ENCODE assay signal across 1 fruit fly cellular context in genomic region chr3R:29215652-29216483, dm6.
TF ChIP-seq lines count a peak whose summit lies in the region.

No protein-coding gene starts in this region.

TF ChIP-seq in whole organism, embryonic, 481 proteins besides CTCF, POLR2A, EP300 and RAD21 (continued from another document and continues in another):
- TF ChIP-seq mirr (GFP tag; optimal IDR thresholded peaks at IDR 0.05; lab: Kevin White, UChicago) (no peak), knrl (GFP tag; IDR thresholded peaks at IDR 0.05; lab: Robert Waterston, UW; ENCODE audit: partially characterized antibody) (no peak), CG18764 (GFP tag; optimal IDR thresholded peaks at IDR 0.05; lab: Kevin White, UChicago) (no peak), kah (GFP tag; optimal IDR thresholded peaks at IDR 0.05; lab: Kevin White, UChicago) (peak; percentile 84), CG3995 (GFP tag; optimal IDR thresholded peaks at IDR 0.05; lab: Kevin White, UChicago) (no peak), CG3163 (GFP tag; optimal IDR thresholded peaks at IDR 0.05; lab: Kevin White, UChicago) (peak; percentile 91), CG6654 (GFP tag; optimal IDR thresholded peaks at IDR 0.05; lab: Kevin White, UChicago) (no peak), ap (GFP tag; IDR thresholded peaks at IDR 0.05; lab: Robert Waterston, UW) (no peak), bsh (GFP tag; optimal IDR thresholded peaks at IDR 0.05; lab: Kevin White, UChicago) (peak in 1 of 2 experiments; percentile 27), CG5180 (GFP tag; optimal IDR thresholded peaks at IDR 0.05; lab: Kevin White, UChicago) (no peak), yki (optimal IDR thresholded peaks at IDR 0.05; lab: Kevin White, UChicago) (no peak), Sox102F (GFP tag; optimal IDR thresholded peaks at IDR 0.05; lab: Kevin White, UChicago) (peak; percentile 32), BtbVII (GFP tag; optimal IDR thresholded peaks at IDR 0.05; lab: Kevin White, UChicago) (no peak), Hr51 (GFP tag; optimal IDR thresholded peaks at IDR 0.05; lab: Kevin White, UChicago) (peak in 1 of 2 experiments; percentile 10), run (tag; optimal IDR thresholded peaks at IDR 0.05; lab: Kevin White, UChicago) (no peak), gcm (GFP tag; optimal IDR thresholded peaks at IDR 0.05; lab: Kevin White, UChicago) (no peak), D19B (GFP tag; optimal IDR thresholded peaks at IDR 0.05; lab: Kevin White, UChicago) (no peak), CG15479 (GFP tag; optimal IDR thresholded peaks at IDR 0.05; lab: Kevin White, UChicago) (no peak), CG17361 (GFP tag; IDR thresholded peaks at IDR 0.05; lab: Robert Waterston, UW) (0 out of 3 replicates have a peak, but pooled peaks have one; percentile 20), sc (optimal IDR thresholded peaks at IDR 0.05; lab: Kevin White, UChicago) (no peak), sc (GFP tag; optimal IDR thresholded peaks at IDR 0.05; lab: Kevin White, UChicago) (no peak), lab (GFP tag; optimal IDR thresholded peaks at IDR 0.05; lab: Kevin White, UChicago) (no peak), gsb-n (tag; optimal IDR thresholded peaks at IDR 0.05; lab: Kevin White, UChicago) (peak; percentile 14), ERR (GFP tag; optimal IDR thresholded peaks at IDR 0.05; lab: Kevin White, UChicago) (no peak), CG3847 (GFP tag; IDR thresholded peaks at IDR 0.05; lab: Robert Waterston, UW) (no peak), corto (GFP tag; optimal IDR thresholded peaks at IDR 0.05; lab: Kevin White, UChicago) (no peak), HLH4C (GFP tag; IDR thresholded peaks at IDR 0.05; lab: Robert Waterston, UW; ENCODE audit: partially characterized antibody) (no peak), scrt (GFP tag; optimal IDR thresholded peaks at IDR 0.05; lab: Kevin White, UChicago) (no peak), CG42726 (GFP tag; IDR thresholded peaks at IDR 0.05; lab: Robert Waterston, UW; ENCODE audit: partially characterized antibody) (no peak), CG3726 (GFP tag; IDR thresholded peaks at IDR 0.05; lab: Robert Waterston, UW) (no peak), CG13775 (GFP tag; optimal IDR thresholded peaks at IDR 0.05; lab: Kevin White, UChicago) (no peak), Sox100B (GFP tag; optimal IDR thresholded peaks at IDR 0.05; lab: Kevin White, UChicago) (no peak), CG2678 (tag; optimal IDR thresholded peaks at IDR 0.05; lab: Kevin White, UChicago) (peak; percentile 27), fd3F (GFP tag; optimal IDR thresholded peaks at IDR 0.05; lab: Kevin White, UChicago) (no peak), Nf-YC (tag; optimal IDR thresholded peaks at IDR 0.05; lab: Kevin White, UChicago) (no peak), CG11093 (GFP tag; IDR thresholded peaks at IDR 0.05; lab: Robert Waterston, UW) (no peak), fu2 (GFP tag; optimal IDR thresholded peaks at IDR 0.05; lab: Kevin White, UChicago) (no peak), Mrtf (GFP tag; IDR thresholded peaks at IDR 0.05; lab: Robert Waterston, UW) (no peak), CG11695 (GFP tag; IDR thresholded peaks at IDR 0.05; lab: Robert Waterston, UW) (peak; percentile 15; the same call in 1 of the 3 replicates), pan (optimal IDR thresholded peaks at IDR 0.05; lab: Kevin White, UChicago) (no peak), pan (GFP tag; optimal IDR thresholded peaks at IDR 0.05 in 1 of 2, IDR thresholded peaks at IDR 0.05 in 1 of 2) (no peak), Six4 (GFP tag; optimal IDR thresholded peaks at IDR 0.05; lab: Kevin White, UChicago) (peak; percentile 4), CG14965 (GFP tag; optimal IDR thresholded peaks at IDR 0.05; lab: Kevin White, UChicago; ENCODE audit: borderline replicate concordance) (no peak), gt (GFP tag; IDR thresholded peaks at IDR 0.05; lab: Robert Waterston, UW) (no peak), CG7839 (tag; optimal IDR thresholded peaks at IDR 0.05; lab: Kevin White, UChicago) (peak; percentile 11), Atf6 (GFP tag; IDR thresholded peaks at IDR 0.05; lab: Robert Waterston, UW) (no peak), dmrt11E (tag; optimal IDR thresholded peaks at IDR 0.05; lab: Kevin White, UChicago) (peak; percentile 13), prd (optimal IDR thresholded peaks at IDR 0.05; lab: Kevin White, UChicago) (no peak), prd (GFP tag; IDR thresholded peaks at IDR 0.05; lab: Robert Waterston, UW) (peak; percentile 38; the same call in 1 of the 3 replicates), CG7556 (GFP tag; optimal IDR thresholded peaks at IDR 0.05; lab: Kevin White, UChicago) (peak; percentile 3), CG30403 (GFP tag; optimal IDR thresholded peaks at IDR 0.05; lab: Kevin White, UChicago) (no peak), rib (GFP tag; IDR thresholded peaks at IDR 0.05; lab: Robert Waterston, UW) (no peak), jumu (GFP tag; optimal IDR thresholded peaks at IDR 0.05; lab: Kevin White, UChicago) (no peak), z (GFP tag; IDR thresholded peaks at IDR 0.05; lab: Robert Waterston, UW) (no peak), Atf-2 (GFP tag; optimal IDR thresholded peaks at IDR 0.05; lab: Kevin White, UChicago) (no peak), CG12155 (GFP tag; optimal IDR thresholded peaks at IDR 0.05; lab: Kevin White, UChicago) (no peak), CG12236 (GFP tag; optimal IDR thresholded peaks at IDR 0.05; lab: Kevin White, UChicago) (no peak), D (optimal IDR thresholded peaks at IDR 0.05; lab: Kevin White, UChicago) (no peak), D (GFP tag; optimal IDR thresholded peaks at IDR 0.05; lab: Kevin White, UChicago) (no peak), CG10267 (tag; optimal IDR thresholded peaks at IDR 0.05; lab: Kevin White, UChicago) (no peak), ATbp (GFP tag; optimal IDR thresholded peaks at IDR 0.05; lab: Kevin White, UChicago) (no peak), CG33213 (GFP tag; optimal IDR thresholded peaks at IDR 0.05; lab: Kevin White, UChicago) (no peak), CG8290 (GFP tag; optimal IDR thresholded peaks at IDR 0.05; lab: Kevin White, UChicago) (no peak), CG8290 (tag; optimal IDR thresholded peaks at IDR 0.05; lab: Kevin White, UChicago) (no peak), CG11560 (tag; IDR thresholded peaks at IDR 0.05; lab: Robert Waterston, UW) (no peak), dan (GFP tag; IDR thresholded peaks at IDR 0.05; lab: Robert Waterston, UW) (no peak), CG1647 (GFP tag; optimal IDR thresholded peaks at IDR 0.05; lab: Kevin White, UChicago) (no peak), CG10543 (GFP tag; optimal IDR thresholded peaks at IDR 0.05; lab: Kevin White, UChicago) (no peak), dm (GFP tag; optimal IDR thresholded peaks at IDR 0.05; lab: Kevin White, UChicago) (no peak), CG1233 (GFP tag; optimal IDR thresholded peaks at IDR 0.05; lab: Kevin White, UChicago) (no peak), NfI (GFP tag; optimal IDR thresholded peaks at IDR 0.05; lab: Kevin White, UChicago) (no peak), croc (GFP tag; conservative IDR thresholded peaks at IDR 0.05; lab: Robert Waterston, UW) (no peak), Meics (GFP tag; optimal IDR thresholded peaks at IDR 0.05; lab: Kevin White, UChicago) (peak; percentile 12), inv (GFP tag; IDR thresholded peaks at IDR 0.05; lab: Robert Waterston, UW; ENCODE audit: partially characterized antibody) (no peak), cwo (GFP tag; optimal IDR thresholded peaks at IDR 0.05; lab: Kevin White, UChicago) (no peak), dysf (GFP tag; IDR thresholded peaks at IDR 0.05; lab: Robert Waterston, UW) (no peak), pzg (GFP tag; optimal IDR thresholded peaks at IDR 0.05; lab: Kevin White, UChicago) (no peak), ac (GFP tag; optimal IDR thresholded peaks at IDR 0.05; lab: Kevin White, UChicago) (peak; percentile 24), usp (GFP tag; optimal IDR thresholded peaks at IDR 0.05; lab: Kevin White, UChicago) (no peak), slou (GFP tag; optimal IDR thresholded peaks at IDR 0.05; lab: Kevin White, UChicago) (no peak), CG7786 (GFP tag; optimal IDR thresholded peaks at IDR 0.05; lab: Kevin White, UChicago) (no peak), sqz (GFP tag; optimal IDR thresholded peaks at IDR 0.05; lab: Kevin White, UChicago) (peak; percentile 40), Poxn (GFP tag; IDR thresholded peaks at IDR 0.05; lab: Robert Waterston, UW) (no peak), stc (GFP tag; IDR thresholded peaks at IDR 0.05; lab: Robert Waterston, UW) (0 out of 2 replicates have a peak, but pooled peaks have one; percentile 18), aop (GFP tag; IDR thresholded peaks at IDR 0.05; lab: Robert Waterston, UW) (no peak), CG9727 (GFP tag; optimal IDR thresholded peaks at IDR 0.05; lab: Kevin White, UChicago) (no peak), oc (tag; optimal IDR thresholded peaks at IDR 0.05; lab: Kevin White, UChicago) (no peak), Gsc (GFP tag; IDR thresholded peaks at IDR 0.05; lab: Robert Waterston, UW) (no peak), CG11504 (tag; optimal IDR thresholded peaks at IDR 0.05; lab: Kevin White, UChicago) (peak; percentile 46), CG1603 (tag; optimal IDR thresholded peaks at IDR 0.05; lab: Kevin White, UChicago) (peak; percentile 17), br (optimal IDR thresholded peaks at IDR 0.05; lab: Kevin White, UChicago) (no peak), Hey (tag; optimal IDR thresholded peaks at IDR 0.05; lab: Kevin White, UChicago) (no peak), bab2 (GFP tag; optimal IDR thresholded peaks at IDR 0.05; lab: Kevin White, UChicago) (no peak), lilli (GFP tag; optimal IDR thresholded peaks at IDR 0.05; lab: Kevin White, UChicago) (no peak), sd (tag; optimal IDR thresholded peaks at IDR 0.05; lab: Kevin White, UChicago) (no peak), HLH3B (GFP tag; IDR thresholded peaks at IDR 0.05; lab: Robert Waterston, UW) (no peak), Dip2 (GFP tag; IDR thresholded peaks at IDR 0.05; lab: Robert Waterston, UW) (no peak), tll (GFP tag; optimal IDR thresholded peaks at IDR 0.05; lab: Kevin White, UChicago) (no peak), CG7928 (GFP tag; optimal IDR thresholded peaks at IDR 0.05; lab: Kevin White, UChicago) (no peak), tx (GFP tag; optimal IDR thresholded peaks at IDR 0.05; lab: Kevin White, UChicago) (no peak), Hr39 (optimal IDR thresholded peaks at IDR 0.05; lab: Kevin White, UChicago) (no peak), caup (GFP tag; optimal IDR thresholded peaks at IDR 0.05; lab: Kevin White, UChicago; ENCODE audit: severe bottlenecking) (no peak), H15 (GFP tag; IDR thresholded peaks at IDR 0.05; lab: Robert Waterston, UW) (no peak), CG15011 (GFP tag; optimal IDR thresholded peaks at IDR 0.05; lab: Kevin White, UChicago) (no peak), Med (GFP tag; lab: Kevin White, UChicago) (peak; percentile 63), gem (tag; optimal IDR thresholded peaks at IDR 0.05; lab: Kevin White, UChicago) (peak; percentile 55), CG7271 (tag; optimal IDR thresholded peaks at IDR 0.05; lab: Kevin White, UChicago) (no peak), unpg (GFP tag; optimal IDR thresholded peaks at IDR 0.05; lab: Kevin White, UChicago) (peak; percentile 28), CG2889 (GFP tag; IDR thresholded peaks at IDR 0.05; lab: Robert Waterston, UW) (no peak), ind (GFP tag; optimal IDR thresholded peaks at IDR 0.05; lab: Kevin White, UChicago) (no peak), CoRest (tag; optimal IDR thresholded peaks at IDR 0.05; lab: Kevin White, UChicago) (no peak), CG6854 (GFP tag; optimal IDR thresholded peaks at IDR 0.05; lab: Kevin White, UChicago) (no peak), CG18011 (GFP tag; optimal IDR thresholded peaks at IDR 0.05; lab: Kevin White, UChicago) (no peak), Aef1 (GFP tag; IDR thresholded peaks at IDR 0.05; lab: Robert Waterston, UW) (no peak), CG12104 (GFP tag; optimal IDR thresholded peaks at IDR 0.05; lab: Kevin White, UChicago) (no peak), CrebB (tag; optimal IDR thresholded peaks at IDR 0.05; lab: Kevin White, UChicago) (no peak), CG8388 (GFP tag; optimal IDR thresholded peaks at IDR 0.05; lab: Kevin White, UChicago) (no peak), CG8924 (tag; optimal IDR thresholded peaks at IDR 0.05; lab: Kevin White, UChicago) (no peak), CG10979 (tag; optimal IDR thresholded peaks at IDR 0.05; lab: Kevin White, UChicago) (peak; percentile 0), CG17802 (tag; optimal IDR thresholded peaks at IDR 0.05; lab: Kevin White, UChicago) (no peak), CHES-1-like (GFP tag; optimal IDR thresholded peaks at IDR 0.05; lab: Kevin White, UChicago) (no peak), dimm (GFP tag; IDR thresholded peaks at IDR 0.05; lab: Robert Waterston, UW) (no peak), CG2129 (GFP tag; IDR thresholded peaks at IDR 0.05; lab: Robert Waterston, UW; ENCODE audit: partially characterized antibody) (no peak), CG1024 (GFP tag; IDR thresholded peaks at IDR 0.05; lab: Robert Waterston, UW) (no peak), CG7745 (tag; optimal IDR thresholded peaks at IDR 0.05; lab: Kevin White, UChicago) (no peak), Drgx (GFP tag; IDR thresholded peaks at IDR 0.05; lab: Robert Waterston, UW) (no peak), tin (GFP tag; optimal IDR thresholded peaks at IDR 0.05; lab: Kevin White, UChicago) (no peak), wdn (GFP tag; IDR thresholded peaks at IDR 0.05; lab: Robert Waterston, UW) (no peak), CG16813 (GFP tag; IDR thresholded peaks at IDR 0.05; lab: Robert Waterston, UW; ENCODE audit: partially characterized antibody) (no peak), CG12769 (tag; optimal IDR thresholded peaks at IDR 0.05; lab: Kevin White, UChicago) (no peak), CG18619 (GFP tag; optimal IDR thresholded peaks at IDR 0.05; lab: Kevin White, UChicago) (no peak), lbe (GFP tag; optimal IDR thresholded peaks at IDR 0.05; lab: Kevin White, UChicago) (no peak), kay (GFP tag; optimal IDR thresholded peaks at IDR 0.05; lab: Kevin White, UChicago) (no peak), CG18262 (tag; optimal IDR thresholded peaks at IDR 0.05; lab: Kevin White, UChicago) (peak; percentile 2), sna (GFP tag; IDR thresholded peaks at IDR 0.05; lab: Robert Waterston, UW; ENCODE audit: partially characterized antibody) (no peak), dmrt99B (tag; optimal IDR thresholded peaks at IDR 0.05; lab: Kevin White, UChicago) (peak; percentile 28), CG4404 (GFP tag; IDR thresholded peaks at IDR 0.05; lab: Robert Waterston, UW) (no peak), CG11723 (GFP tag; optimal IDR thresholded peaks at IDR 0.05; lab: Kevin White, UChicago) (no peak)
